Fruit fly (Drosophila melanogaster) whole organism, embryonic: ENCODE data around the gene unc-119.
A peak's percentile ranks its signal among the peaks of the same experiment; 100 is the strongest.

Experiments
- Adf1 ChIP-seq: fragments of 200-800 bp; sonication (Bioruptor generic); IDR thresholded peaks from 2 replicates; pipeline ENCODE4 v1.3.6; 2022; ENCODE audit warnings: missing biosample characterization, missing genetic modification characterization
- Aef1 ChIP-seq: fragments of 200-800 bp; sonication (Bioruptor generic); IDR thresholded peaks from 3 replicates; pipeline ENCODE4 v1.3.6; 2022; ENCODE audit warnings: missing biosample characterization, missing genetic modification characterization
- B-H1 ChIP-seq: fragments of 200-800 bp; sonication (Bioruptor generic); IDR thresholded peaks from 3 replicates; pipeline ENCODE4 v1.3.6; 2022; ENCODE audit warnings: missing biosample characterization, missing genetic modification characterization
- CG10147 ChIP-seq: fragments of 200-800 bp; sonication (Bioruptor generic); optimal IDR thresholded peaks from 2 replicates; lab custom pipeline; 2019; ENCODE audit warnings: missing biosample characterization, mild to moderate bottlenecking, missing genetic modification characterization, moderate library complexity
- CG11560 ChIP-seq: fragments of 200-800 bp; sonication (Bioruptor generic); IDR thresholded peaks from 3 replicates; pipeline ENCODE4 v1.3.6; 2022; ENCODE audit warnings: missing biosample characterization, missing genetic modification characterization
- CG12391 ChIP-seq: fragments of 200-800 bp; sonication (Bioruptor generic); optimal IDR thresholded peaks from 3 replicates; lab custom pipeline; 2018; ENCODE audit warnings: missing biosample characterization, mild to moderate bottlenecking, missing genetic modification characterization, moderate library complexity
- CG12744 ChIP-seq: fragments of 200-800 bp; sonication (Bioruptor generic); optimal IDR thresholded peaks from 2 replicates; lab custom pipeline; 2016; ENCODE audit warnings: missing biosample characterization, missing genetic modification characterization
- CG13775 ChIP-seq: fragments of 200-800 bp; sonication (Bioruptor generic); optimal IDR thresholded peaks from 3 replicates; lab custom pipeline; 2017; ENCODE audit warnings: missing biosample characterization, mild to moderate bottlenecking, missing genetic modification characterization
- CG14014 ChIP-seq: fragments of 200-800 bp; sonication (Bioruptor generic); IDR thresholded peaks from 2 replicates; pipeline ENCODE4 v1.3.6; 2022; ENCODE audit warnings: missing biosample characterization, missing genetic modification characterization
- CG15073 ChIP-seq: fragments of 200-800 bp; sonication (Bioruptor generic); optimal IDR thresholded peaks from 2 replicates; lab custom pipeline; 2016; ENCODE audit warnings: missing biosample characterization, missing genetic modification characterization
- CG15696 ChIP-seq: fragments of 200-800 bp; sonication (Bioruptor generic); optimal IDR thresholded peaks from 2 replicates; lab custom pipeline; 2019; ENCODE audit warnings: missing biosample characterization, mild to moderate bottlenecking, missing genetic modification characterization, moderate library complexity
- CG2199 ChIP-seq: fragments of 200-800 bp; sonication (Bioruptor generic); IDR thresholded peaks from 3 replicates; pipeline ENCODE4 v1.3.6; 2022; ENCODE audit warnings: missing biosample characterization, missing genetic modification characterization
- CG32767 ChIP-seq: fragments of 200-800 bp; sonication (Bioruptor generic); IDR thresholded peaks from 2 replicates; pipeline ENCODE4 v1.3.6; 2022; ENCODE audit warnings: missing biosample characterization, missing genetic modification characterization
- CG33213 ChIP-seq: fragments of 200-800 bp; sonication (Bioruptor generic); optimal IDR thresholded peaks from 3 replicates; lab custom pipeline; 2016; ENCODE audit warnings: missing biosample characterization, missing genetic modification characterization
- CG33557 ChIP-seq: fragments of 200-800 bp; sonication (Bioruptor generic); optimal IDR thresholded peaks from 2 replicates; lab custom pipeline; 2019; ENCODE audit warnings: missing biosample characterization, mild to moderate bottlenecking, missing genetic modification characterization, moderate library complexity
- CG4328 ChIP-seq: fragments of 200-800 bp; sonication (Bioruptor generic); optimal IDR thresholded peaks from 3 replicates; lab custom pipeline; 2017; ENCODE audit warnings: missing biosample characterization, missing genetic modification reagents, missing genetic modification characterization
- CG4820 ChIP-seq: fragments of 200-800 bp; sonication (Bioruptor generic); optimal IDR thresholded peaks from 3 replicates; lab custom pipeline; 2016; ENCODE audit warnings: missing biosample characterization, missing genetic modification characterization
- CG5180 ChIP-seq: fragments of 200-800 bp; sonication (Bioruptor generic); optimal IDR thresholded peaks from 3 replicates; lab custom pipeline; 2017; ENCODE audit warnings: missing biosample characterization, missing genetic modification characterization, mild to moderate bottlenecking, moderate library complexity, missing genetic modification reagents
- CG5245 ChIP-seq: fragments of 200-800 bp; sonication (Bioruptor generic); optimal IDR thresholded peaks from 3 replicates; lab custom pipeline; 2016; ENCODE audit warnings: missing biosample characterization, missing genetic modification characterization
- CG6654 ChIP-seq: fragments of 200-800 bp; sonication (Bioruptor generic); optimal IDR thresholded peaks from 2 replicates; lab custom pipeline; 2017; ENCODE audit warnings: missing biosample characterization, mild to moderate bottlenecking, missing genetic modification characterization
- CG7556 ChIP-seq: fragments of 200-800 bp; sonication (Bioruptor generic); optimal IDR thresholded peaks from 2 replicates; lab custom pipeline; 2017; ENCODE audit warnings: missing biosample characterization, mild to moderate bottlenecking, missing genetic modification characterization
- E2f2 ChIP-seq: fragments of 200-800 bp; sonication (Bioruptor generic); IDR thresholded peaks from 2 replicates; pipeline ENCODE4 v1.3.6; 2022; ENCODE audit warnings: missing biosample characterization, missing genetic modification characterization
- Fer1 ChIP-seq: fragments of 200-800 bp; sonication (Bioruptor generic); optimal IDR thresholded peaks from 2 replicates; lab custom pipeline; 2017; ENCODE audit warnings: missing biosample characterization, mild to moderate bottlenecking, missing genetic modification characterization
- Lpt ChIP-seq: fragments of >200 bp; optimal IDR thresholded peaks from 2 replicates; lab custom pipeline; 2018; ENCODE audit warnings: missing biosample characterization, missing genetic modification characterization
- MESR4 ChIP-seq: fragments of 200-800 bp; sonication (Bioruptor generic); optimal IDR thresholded peaks from 2 replicates; lab custom pipeline; 2018; ENCODE audit warnings: missing biosample characterization, mild to moderate bottlenecking, missing genetic modification characterization, moderate library complexity
- Poxn ChIP-seq: fragments of 200-800 bp; sonication (Bioruptor generic); IDR thresholded peaks from 2 replicates; pipeline ENCODE4 v1.3.6; 2022; ENCODE audit warnings: missing biosample characterization, missing genetic modification characterization
- Scr ChIP-seq: fragments of 200-800 bp; sonication (Bioruptor generic); IDR thresholded peaks from 2 replicates; pipeline ENCODE4 v1.3.6; 2022; ENCODE audit warnings: missing biosample characterization, missing genetic modification characterization; ENCODE audit not compliant: partially characterized antibody
- al ChIP-seq: fragments of 200-800 bp; sonication (Bioruptor generic); IDR thresholded peaks from 2 replicates; pipeline ENCODE4 v1.3.6; 2022; ENCODE audit warnings: missing biosample characterization, missing genetic modification characterization
- amos ChIP-seq: fragments of 200-800 bp; sonication (Bioruptor generic); IDR thresholded peaks from 2 replicates; pipeline ENCODE4 v1.3.6; 2022; ENCODE audit warnings: missing biosample characterization, missing genetic modification characterization; ENCODE audit not compliant: partially characterized antibody
- cad ChIP-seq: fragments of >200 bp; optimal IDR thresholded peaks from 2 replicates; lab custom pipeline; 2017; ENCODE audit warnings: missing biosample characterization, missing genetic modification characterization
- cato ChIP-seq: fragments of 200-800 bp; sonication (Bioruptor generic); optimal IDR thresholded peaks from 2 replicates; lab custom pipeline; 2016; ENCODE audit warnings: missing biosample characterization, missing genetic modification characterization, borderline replicate concordance
- corto ChIP-seq: fragments of 200-800 bp; sonication (Bioruptor generic); optimal IDR thresholded peaks from 2 replicates; lab custom pipeline; 2016; ENCODE audit warnings: missing biosample characterization, mild to moderate bottlenecking, missing genetic modification characterization, moderate library complexity
- emc ChIP-seq: fragments of 200-800 bp; sonication (Bioruptor generic); optimal IDR thresholded peaks from 2 replicates; lab custom pipeline; 2016; ENCODE audit warnings: missing biosample characterization, missing genetic modification characterization
- fd64A ChIP-seq: fragments of 200-800 bp; sonication (Bioruptor generic); optimal IDR thresholded peaks from 3 replicates; lab custom pipeline; 2018; ENCODE audit warnings: missing biosample characterization, mild to moderate bottlenecking, missing genetic modification characterization
- fru ChIP-seq: fragments of >200 bp; optimal IDR thresholded peaks from 2 replicates; lab custom pipeline; 2017
- gce ChIP-seq: fragments of 200-800 bp; sonication (Bioruptor generic); IDR thresholded peaks from 3 replicates; pipeline ENCODE4 v1.3.6; 2022; ENCODE audit warnings: missing biosample characterization, missing genetic modification characterization
- hth ChIP-seq: fragments of >200 bp; optimal IDR thresholded peaks from 2 replicates; lab custom pipeline; 2017; ENCODE audit warnings: inconsistent platforms
- jigr1 ChIP-seq: fragments of 200-800 bp; sonication (Bioruptor generic); IDR thresholded peaks from 3 replicates; pipeline ENCODE4 v1.3.6; 2022; ENCODE audit warnings: missing biosample characterization, missing genetic modification characterization
- kni ChIP-seq: fragments of 200-800 bp; sonication (Bioruptor generic); optimal IDR thresholded peaks from 3 replicates; lab custom pipeline; 2017; ENCODE audit warnings: mild to moderate bottlenecking, missing biosample characterization, missing genetic modification reagents, missing genetic modification characterization
- odd ChIP-seq: fragments of 200-800 bp; sonication (Bioruptor generic); optimal IDR thresholded peaks from 2 replicates; lab custom pipeline; 2017; ENCODE audit warnings: missing biosample characterization, mild to moderate bottlenecking, missing genetic modification characterization
- pan ChIP-seq, 4 experiments: fragments of >200 bp in 3 of 4; fragments of 200-800 bp in 1 of 4; sonication (Bioruptor generic) in 1 of 4; optimal IDR thresholded peaks in 3 of 4; IDR thresholded peaks in 1 of 4; 2 replicates each; pipeline versions ENCODE4 v1.3.6 to Lab custom; 2017 to 2022; ENCODE audit warnings: missing biosample characterization in 2 of 4, missing genetic modification characterization in 2 of 4, mixed read lengths in 1 of 4
- ro ChIP-seq: fragments of 200-800 bp; sonication (Bioruptor generic); IDR thresholded peaks from 2 replicates; pipeline ENCODE4 v1.3.6; 2022; ENCODE audit warnings: missing biosample characterization, missing genetic modification characterization
- run ChIP-seq: fragments of 200-800 bp; sonication (Bioruptor generic); optimal IDR thresholded peaks from 3 replicates; lab custom pipeline; 2018; ENCODE audit warnings: missing biosample characterization, mild to moderate bottlenecking, missing genetic modification characterization
- sc ChIP-seq, 3 experiments: fragments of >200 bp in 2 of 3; fragments of 200-800 bp in 1 of 3; sonication (Bioruptor generic) in 1 of 3; optimal IDR thresholded peaks; 2 replicates in 2 of 3; 3 replicates in 1 of 3; lab custom pipeline; 2017; ENCODE audit warnings: mild to moderate bottlenecking in 1 of 3, missing biosample characterization in 1 of 3, missing genetic modification characterization in 1 of 3, missing genetic modification reagents in 1 of 3
- shn ChIP-seq: fragments of 200-800 bp; sonication (Bioruptor generic); optimal IDR thresholded peaks from 3 replicates; lab custom pipeline; 2016; ENCODE audit warnings: missing biosample characterization, missing genetic modification characterization
- slbo ChIP-seq: fragments of 200-800 bp; sonication (Bioruptor generic); IDR thresholded peaks from 2 replicates; pipeline ENCODE4 v1.3.6; 2022; ENCODE audit warnings: missing biosample characterization, missing genetic modification characterization
- sob ChIP-seq: fragments of 200-800 bp; sonication (Bioruptor generic); IDR thresholded peaks from 2 replicates; pipeline ENCODE4 v1.3.6; 2022; ENCODE audit warnings: missing biosample characterization, missing genetic modification characterization
- tup ChIP-seq: fragments of 200-800 bp; sonication (Bioruptor generic); optimal IDR thresholded peaks from 2 replicates; lab custom pipeline; 2016; ENCODE audit warnings: missing biosample characterization, mild to moderate bottlenecking, missing genetic modification characterization, moderate library complexity
- zfh1 ChIP-seq: fragments of 200-800 bp; sonication (Bioruptor generic); IDR thresholded peaks from 3 replicates; pipeline ENCODE4 v1.3.6; 2022; ENCODE audit warnings: missing biosample characterization, missing genetic modification characterization

Gene unc-119

dm6 chrX:7241985-7242627, 49.0 kb downstream of the unc-119 start (continued):
- TF ChIP-seq E2f2 (GFP tag; lab: Robert Waterston, UW), result peak; percentile 31; the same call in 1 of the 2 replicates
- TF ChIP-seq sc (optimal IDR thresholded peaks at IDR 0.05; lab: Kevin White, UChicago), result no peak
- peak; percentile 78 for TF ChIP-seq sc (GFP tag; optimal IDR thresholded peaks at IDR 0.05; lab: Kevin White, UChicago)
- TF ChIP-seq CG32767 (GFP tag; lab: Robert Waterston, UW), result no peak
- peak; percentile 68 for TF ChIP-seq CG12391 (tag; lab: Kevin White, UChicago)
- peak; percentile 61 for TF ChIP-seq fd64A
- no peak for TF ChIP-seq run (tag; lab: Kevin White, UChicago)
- peak; percentile 90 for TF ChIP-seq zfh1 (GFP tag; lab: Robert Waterston, UW)
- TF ChIP-seq CG2199 (GFP tag; lab: Robert Waterston, UW), result peak; percentile 92
- peak; percentile 96 for TF ChIP-seq CG5180 (GFP tag; lab: Kevin White, UChicago)
- TF ChIP-seq Lpt (GFP tag; lab: Kevin White, UChicago), result no peak
- TF ChIP-seq CG7556 (GFP tag; lab: Kevin White, UChicago), result peak; percentile 37
- no peak for TF ChIP-seq Poxn
- peak; percentile 72 for TF ChIP-seq CG5245 (GFP tag; lab: Kevin White, UChicago)
- TF ChIP-seq corto (GFP tag; lab: Kevin White, UChicago), result no peak
- TF ChIP-seq fru, result no peak
- TF ChIP-seq sob (GFP tag; lab: Robert Waterston, UW), result peak; percentile 87
- 0 out of 3 replicates have a peak, but pooled peaks have one; percentile 9 for TF ChIP-seq jigr1 (GFP tag; lab: Robert Waterston, UW)
- TF ChIP-seq CG4820, result peak; percentile 62
- TF ChIP-seq Scr (GFP tag; lab: Robert Waterston, UW), result no peak
- peak; percentile 41; the same call in 1 of the 3 replicates for TF ChIP-seq B-H1
- 0 out of 3 replicates have a peak, but pooled peaks have one; percentile 6 for TF ChIP-seq CG11560
- TF ChIP-seq emc (GFP tag; lab: Kevin White, UChicago), result peak; percentile 77
- TF ChIP-seq shn, result peak; percentile 78
- TF ChIP-seq kni (GFP tag; lab: Kevin White, UChicago), result peak; percentile 92
- TF ChIP-seq CG10147 (GFP tag; lab: Kevin White, UChicago), result peak; percentile 66
- peak; percentile 87 for TF ChIP-seq CG33557 (GFP tag; lab: Kevin White, UChicago)
- TF ChIP-seq Fer1, result peak; percentile 74
- TF ChIP-seq MESR4 (GFP tag; lab: Kevin White, UChicago), result peak; percentile 6
- TF ChIP-seq ro (GFP tag; lab: Robert Waterston, UW), result 0 out of 2 replicates have a peak, but pooled peaks have one; percentile 48
- TF ChIP-seq Aef1 (GFP tag; lab: Robert Waterston, UW), result peak; percentile 54
- TF ChIP-seq amos (GFP tag; lab: Robert Waterston, UW), result no peak
- peak; percentile 89 for TF ChIP-seq CG4328 (GFP tag; lab: Kevin White, UChicago)
- TF ChIP-seq al, result peak; percentile 41; the same call in 1 of the 2 replicates
- TF ChIP-seq gce (GFP tag; lab: Robert Waterston, UW), result peak; percentile 74; the same call in 2 of the 3 replicates
- peak; percentile 86 for TF ChIP-seq CG33213 (GFP tag; lab: Kevin White, UChicago)
- TF ChIP-seq CG13775 (GFP tag; lab: Kevin White, UChicago), result peak; percentile 80
- peak; percentile 78 for TF ChIP-seq CG14014
- peak; percentile 36 for TF ChIP-seq tup (GFP tag; lab: Kevin White, UChicago)
- peak; percentile 86 for TF ChIP-seq Adf1 (GFP tag; lab: Robert Waterston, UW)
- TF ChIP-seq CG12744 (GFP tag; lab: Kevin White, UChicago), result peak; percentile 77
- TF ChIP-seq CG15696, result peak; percentile 74
- TF ChIP-seq CG6654, result peak; percentile 73
- peak; percentile 83 for TF ChIP-seq slbo (GFP tag; lab: Robert Waterston, UW)
- TF ChIP-seq pan (optimal IDR thresholded peaks at IDR 0.05; lab: Kevin White, UChicago), result no peak
- peak in 1 of 2 experiments; percentile 81 for TF ChIP-seq pan (GFP tag; optimal IDR thresholded peaks at IDR 0.05 in 1 of 2, IDR thresholded peaks at IDR 0.05 in 1 of 2)
- peak; percentile 80 for TF ChIP-seq odd
- TF ChIP-seq cad (GFP tag; lab: Kevin White, UChicago), result no peak
- no peak for TF ChIP-seq hth
- no peak for TF ChIP-seq CG15073 (GFP tag; lab: Kevin White, UChicago)
- peak; percentile 77 for TF ChIP-seq cato (GFP tag; lab: Kevin White, UChicago)
